Worm (Caenorhabditis elegans) whole organism, L3 larva: ENCODE measurements around the gene sdz-15.
A peak's percentile ranks its signal among the peaks of the same experiment; 100 is the strongest.

Experiments
- R02D3.7 ChIP-seq: fragments of 150-350 bp; optimal IDR thresholded peaks from 2 replicates; lab custom pipeline; 2014; ENCODE audit warnings: missing biosample characterization, missing genetic modification characterization
- aly-2 ChIP-seq: fragments of 150-350 bp; optimal IDR thresholded peaks from 2 replicates; lab custom pipeline; 2014; ENCODE audit warnings: missing biosample characterization, missing genetic modification characterization
- ceh-16 ChIP-seq: sonication (generic microtip); optimal IDR thresholded peaks from 2 replicates; lab custom pipeline; 2017; ENCODE audit warnings: missing biosample characterization, missing genetic modification characterization
- ceh-28 ChIP-seq: fragments of 150-350 bp; optimal IDR thresholded peaks from 2 replicates; lab custom pipeline; 2014; ENCODE audit warnings: missing biosample characterization, missing genetic modification reagents, missing genetic modification characterization
- ceh-9 ChIP-seq: sonication (generic microtip); optimal IDR thresholded peaks from 2 replicates; lab custom pipeline; 2018; ENCODE audit warnings: missing biosample characterization, missing genetic modification characterization
- daf-12 ChIP-seq: fragments of 150-350 bp; optimal IDR thresholded peaks from 2 replicates; lab custom pipeline; 2014; ENCODE audit warnings: missing biosample characterization, missing genetic modification reagents, missing genetic modification characterization
- egl-5 ChIP-seq: fragments of 150-350 bp; optimal IDR thresholded peaks from 2 replicates; lab custom pipeline; 2017; ENCODE audit warnings: missing biosample characterization, missing genetic modification reagents, missing genetic modification characterization, inconsistent platforms
- elt-1 ChIP-seq: fragments of 150-350 bp; optimal IDR thresholded peaks from 2 replicates; lab custom pipeline; 2014; ENCODE audit warnings: missing biosample characterization, missing genetic modification characterization
- elt-2 ChIP-seq: sonication (generic microtip); optimal IDR thresholded peaks from 2 replicates; lab custom pipeline; 2016; ENCODE audit warnings: missing genetic modification reagents, mild to moderate bottlenecking, missing genetic modification characterization, missing compliant biosample characterization
- elt-3 ChIP-seq, 3 experiments: fragments of 150-350 bp in 1 of 3; sonication (generic microtip) in 2 of 3; optimal IDR thresholded peaks; 2 replicates in 2 of 3; 4 replicates in 1 of 3; lab custom pipeline; 2014 to 2017; ENCODE audit warnings: missing biosample characterization in 3 of 3, missing genetic modification characterization in 3 of 3
- fkh-10 ChIP-seq: sonication (generic microtip); optimal IDR thresholded peaks from 2 replicates; lab custom pipeline; 2017; ENCODE audit warnings: missing biosample characterization, missing genetic modification reagents, missing genetic modification characterization
- fkh-2 ChIP-seq: fragments of 150-350 bp; optimal IDR thresholded peaks from 2 replicates; lab custom pipeline; 2014; ENCODE audit warnings: missing biosample characterization, missing genetic modification reagents, missing genetic modification characterization
- fos-1 ChIP-seq: fragments of 150-350 bp; optimal IDR thresholded peaks from 2 replicates; lab custom pipeline; 2014; ENCODE audit warnings: missing biosample characterization, missing genetic modification characterization
- jun-1 ChIP-seq: fragments of 150-350 bp; optimal IDR thresholded peaks from 2 replicates; lab custom pipeline; 2014; ENCODE audit warnings: missing biosample characterization, missing genetic modification reagents, missing genetic modification characterization
- lin-15B ChIP-seq: fragments of 150-350 bp; optimal IDR thresholded peaks from 2 replicates; lab custom pipeline; 2014; ENCODE audit warnings: missing biosample characterization, missing genetic modification characterization
- lsy-12 ChIP-seq: sonication (generic microtip); optimal IDR thresholded peaks from 2 replicates; lab custom pipeline; 2016; ENCODE audit warnings: mild to moderate bottlenecking, missing genetic modification characterization, missing compliant biosample characterization
- mdl-1 ChIP-seq: fragments of 150-350 bp; optimal IDR thresholded peaks from 2 replicates; lab custom pipeline; 2014; ENCODE audit warnings: missing biosample characterization, missing genetic modification characterization
- mml-1 ChIP-seq: fragments of 150-350 bp; sonication (generic microtip); optimal IDR thresholded peaks from 3 replicates; lab custom pipeline; 2014; ENCODE audit warnings: missing biosample characterization, missing genetic modification characterization
- nfya-1 ChIP-seq: sonication (generic microtip); optimal IDR thresholded peaks from 2 replicates; lab custom pipeline; 2017; ENCODE audit warnings: missing genetic modification characterization, mild to moderate bottlenecking, missing compliant biosample characterization, antibody characterized with exemption, moderate library complexity; ENCODE audit not compliant: insufficient read depth
- nhr-12 ChIP-seq: fragments of 150-350 bp; optimal IDR thresholded peaks from 2 replicates; lab custom pipeline; 2014; ENCODE audit warnings: missing biosample characterization, missing genetic modification characterization
- nhr-23 ChIP-seq: fragments of 150-350 bp; optimal IDR thresholded peaks from 2 replicates; lab custom pipeline; 2014; ENCODE audit warnings: missing biosample characterization, missing genetic modification reagents, missing genetic modification characterization
- nhr-237 ChIP-seq: fragments of 150-350 bp; optimal IDR thresholded peaks from 2 replicates; lab custom pipeline; 2014; ENCODE audit warnings: missing biosample characterization, missing genetic modification characterization
- nhr-25 ChIP-seq: sonication (generic microtip); optimal IDR thresholded peaks from 2 replicates; lab custom pipeline; 2017; ENCODE audit warnings: missing biosample characterization, missing genetic modification characterization
- nhr-43 ChIP-seq: sonication (generic microtip); optimal IDR thresholded peaks from 2 replicates; lab custom pipeline; 2016; ENCODE audit warnings: mild to moderate bottlenecking, missing genetic modification characterization, missing compliant biosample characterization; ENCODE audit not compliant: poor library complexity, severe bottlenecking
- nhr-76 ChIP-seq: fragments of 150-350 bp; sonication (generic microtip); optimal IDR thresholded peaks from 5 replicates; lab custom pipeline; 2014; ENCODE audit warnings: missing biosample characterization, missing genetic modification characterization
- nhr-77 ChIP-seq: fragments of 150-350 bp; optimal IDR thresholded peaks from 2 replicates; lab custom pipeline; 2014; ENCODE audit warnings: missing biosample characterization, missing genetic modification characterization
- pha-4 ChIP-seq: fragments of 150-350 bp; optimal IDR thresholded peaks from 2 replicates; lab custom pipeline; 2014; ENCODE audit warnings: missing biosample characterization, missing genetic modification reagents, missing genetic modification characterization
- sea-2 ChIP-seq: fragments of 150-350 bp; sonication (generic microtip); optimal IDR thresholded peaks from 4 replicates; lab custom pipeline; 2014; ENCODE audit warnings: missing biosample characterization, missing genetic modification reagents, missing genetic modification characterization
- skn-1 ChIP-seq: fragments of 150-350 bp; optimal IDR thresholded peaks from 2 replicates; lab custom pipeline; 2014; ENCODE audit warnings: missing biosample characterization, missing genetic modification characterization
- snpc-4 ChIP-seq: fragments of 150-350 bp; optimal IDR thresholded peaks from 2 replicates; lab custom pipeline; 2014; ENCODE audit warnings: missing biosample characterization, missing genetic modification characterization
- tbx-2 ChIP-seq: sonication (generic microtip); optimal IDR thresholded peaks from 2 replicates; lab custom pipeline; 2016; ENCODE audit warnings: mild to moderate bottlenecking, missing genetic modification characterization, missing compliant biosample characterization
- unc-62 ChIP-seq: fragments of 150-350 bp; sonication (generic microtip); optimal IDR thresholded peaks from 4 replicates; lab custom pipeline; 2014; ENCODE audit warnings: missing biosample characterization, missing genetic modification reagents, missing genetic modification characterization
- zag-1 ChIP-seq: fragments of 150-350 bp; optimal IDR thresholded peaks from 2 replicates; lab custom pipeline; 2014; ENCODE audit warnings: missing biosample characterization, missing genetic modification characterization
- ztf-4 ChIP-seq: fragments of 150-350 bp; optimal IDR thresholded peaks from 2 replicates; lab custom pipeline; 2014; ENCODE audit warnings: missing biosample characterization, missing genetic modification characterization

sdz-15 gene

DNA sequence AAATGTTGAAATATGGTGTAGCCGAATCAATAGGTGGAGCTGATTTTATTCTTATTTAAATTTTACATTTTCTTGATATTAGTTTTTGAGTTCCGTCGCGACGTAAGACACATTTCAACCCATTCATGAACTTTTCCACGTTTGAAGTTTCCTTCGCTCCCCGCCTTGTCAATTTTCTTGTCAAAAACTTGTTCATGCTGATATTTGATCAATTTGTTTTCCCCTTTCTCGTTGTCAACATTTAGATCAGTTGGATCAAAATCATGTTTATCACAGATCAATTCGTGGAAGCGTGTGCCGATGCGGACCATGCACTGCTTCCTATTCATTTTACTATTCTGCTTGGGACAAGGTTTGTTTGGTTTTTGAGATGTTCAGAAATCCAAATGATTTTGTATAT lies 15.4 kb upstream of the sdz-15 start, which contains the start of gene chtb-2:
TSS of gene chtb-2 (plus strand) at position 301 of the 400 bp plus-strand sequence.
- no peak for TF ChIP-seq daf-12 (tag; lab: Kevin White, UChicago)
- no peak for TF ChIP-seq unc-62
- TF ChIP-seq nhr-237: no peak
- no peak for TF ChIP-seq aly-2 (tag; lab: Kevin White, UChicago)
- TF ChIP-seq fkh-10 (GFP tag; lab: Kevin White, UChicago): no peak
- TF ChIP-seq nfya-1 (tag; lab: Kevin White, UChicago): no peak
- TF ChIP-seq ceh-28: no peak
- no peak for TF ChIP-seq lsy-12 (tag; lab: Kevin White, UChicago)
- no peak for TF ChIP-seq fkh-2

- no peak for TF ChIP-seq fos-1 (tag; lab: Kevin White, UChicago)
- TF ChIP-seq jun-1 (tag; lab: Kevin White, UChicago): no peak
- no peak for TF ChIP-seq sea-2 (GFP tag; lab: Kevin White, UChicago)
- TF ChIP-seq ztf-4: no peak
- peak; percentile 41 for TF ChIP-seq nhr-23 (tag; lab: Kevin White, UChicago)
- no peak for TF ChIP-seq aly-2 (tag; lab: Kevin White, UChicago)
- no peak for TF ChIP-seq egl-5 (tag; lab: Kevin White, UChicago)
- TF ChIP-seq skn-1 (tag; lab: Kevin White, UChicago): peak; percentile 98
- peak; percentile 10 for TF ChIP-seq R02D3.7
- TF ChIP-seq mml-1 (tag; lab: Kevin White, UChicago): no peak
- peak; percentile 62 for TF ChIP-seq nfya-1 (tag; lab: Kevin White, UChicago)
- TF ChIP-seq nhr-43: peak; percentile 24
- no peak for TF ChIP-seq mdl-1 (tag; lab: Kevin White, UChicago)
- peak; percentile 7 for TF ChIP-seq snpc-4 (tag; lab: Kevin White, UChicago)
- TF ChIP-seq nhr-77 (tag; lab: Kevin White, UChicago): no peak
- no peak for TF ChIP-seq ceh-9 (tag; lab: Kevin White, UChicago)
- TF ChIP-seq unc-62: no peak
- peak; percentile 58 for TF ChIP-seq pha-4 (tag; lab: Kevin White, UChicago)
- peak; percentile 13 for TF ChIP-seq elt-2 (tag; lab: Kevin White, UChicago)
- no peak for TF ChIP-seq daf-12 (tag; lab: Kevin White, UChicago)
- peak; percentile 39 for TF ChIP-seq lin-15B (tag; lab: Kevin White, UChicago)
- TF ChIP-seq tbx-2 (tag; lab: Kevin White, UChicago): no peak
- no peak for TF ChIP-seq nhr-76
Measured at ce11 chrIII:6488916-6489315, 9.4 kb upstream of the sdz-15 start.

ce11 chrIII:6489493-6489892 lies 8.8 kb upstream of the sdz-15 start, which contains the start of gene rpt-3:
rpt-3 (plus strand) TSS chrIII:6489793.
- TF ChIP-seq fos-1 (tag; lab: Kevin White, UChicago) (no peak), ceh-9 (tag; lab: Kevin White, UChicago) (no peak), zag-1 (tag; lab: Kevin White, UChicago) (no peak), unc-62 (no peak), egl-5 (tag; lab: Kevin White, UChicago) (no peak), fkh-10 (GFP tag; lab: Kevin White, UChicago) (no peak), nhr-23 (tag; lab: Kevin White, UChicago) (no peak), nhr-12 (tag; lab: Kevin White, UChicago) (no peak), mml-1 (tag; lab: Kevin White, UChicago) (no peak), elt-3 (tag; optimal IDR thresholded peaks at IDR 0.05; lab: Kevin White, UChicago) (no peak), mdl-1 (tag; lab: Kevin White, UChicago) (no peak), elt-1 (tag; lab: Kevin White, UChicago) (no peak), nhr-25 (tag; lab: Kevin White, UChicago) (no peak), snpc-4 (tag; lab: Kevin White, UChicago) (no peak), jun-1 (tag; lab: Kevin White, UChicago) (no peak), nfya-1 (tag; lab: Kevin White, UChicago) (no peak), ztf-4 (no peak)

DNA sequence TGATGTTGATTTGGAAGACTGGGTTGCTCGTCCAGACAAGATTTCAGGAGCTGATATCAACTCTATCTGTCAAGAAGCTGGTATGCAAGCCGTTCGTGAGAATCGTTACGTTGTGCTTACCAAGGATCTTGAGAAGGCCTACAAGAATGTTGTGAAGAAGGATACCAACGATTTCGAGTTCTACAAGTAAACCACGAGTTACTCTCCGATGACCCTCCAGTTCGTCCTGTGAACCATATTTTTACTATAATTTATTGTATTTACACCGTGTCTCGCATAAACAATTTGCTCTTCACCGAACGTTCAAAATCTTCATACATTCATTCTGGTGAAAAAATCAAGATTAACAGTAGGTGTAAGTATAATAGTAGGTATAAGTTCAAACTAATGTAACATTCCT lies 7.3 kb upstream of the sdz-15 start:
- TF ChIP-seq nhr-43 (no peak), zag-1 (tag; lab: Kevin White, UChicago) (no peak), jun-1 (tag; lab: Kevin White, UChicago) (no peak), fos-1 (tag; lab: Kevin White, UChicago) (no peak), R02D3.7 (no peak), nhr-25 (tag; lab: Kevin White, UChicago) (no peak), ceh-28 (no peak), ceh-16 (tag; lab: Kevin White, UChicago) (no peak), mdl-1 (tag; lab: Kevin White, UChicago) (no peak)
